Worm (Caenorhabditis elegans) whole organism, late embryonic: ENCODE results near the gene Y43F8B.17.

Source experiments
- C08G9.2 ChIP-seq: sonication (generic microtip); optimal IDR thresholded peaks from 2 replicates; lab custom pipeline; 2016; ENCODE audit warnings: mild to moderate bottlenecking, missing genetic modification characterization, moderate library complexity, missing compliant biosample characterization
- C38D4.7 ChIP-seq: fragments of 200-800 bp; sonication (Bioruptor generic); optimal IDR thresholded peaks from 2 replicates; lab custom pipeline; 2018; ENCODE audit warnings: mild to moderate bottlenecking, missing genetic modification characterization, moderate library complexity, missing compliant biosample characterization
- K02D7.2 ChIP-seq: sonication (generic microtip); optimal IDR thresholded peaks from 2 replicates; lab custom pipeline; 2017; ENCODE audit warnings: mild to moderate bottlenecking, missing genetic modification characterization, missing compliant biosample characterization
- K09A11.1 ChIP-seq: sonication (generic microtip); optimal IDR thresholded peaks from 2 replicates; lab custom pipeline; 2017; ENCODE audit warnings: antibody characterized with exemption, mild to moderate bottlenecking, missing genetic modification characterization, missing compliant biosample characterization; ENCODE audit not compliant: insufficient read depth
- T23F11.4 ChIP-seq: fragments of 200-800 bp; sonication (Bioruptor generic); optimal IDR thresholded peaks from 2 replicates; lab custom pipeline; 2018; ENCODE audit warnings: mild to moderate bottlenecking, missing genetic modification characterization, missing compliant biosample characterization
- ahr-1 ChIP-seq: sonication (generic microtip); optimal IDR thresholded peaks from 2 replicates; lab custom pipeline; 2016; ENCODE audit warnings: missing genetic modification characterization, missing compliant biosample characterization
- ama-1 ChIP-seq: fragments of 150-350 bp; optimal IDR thresholded peaks from 2 replicates; lab custom pipeline; 2014
- ceh-14 ChIP-seq: sonication (generic microtip); optimal IDR thresholded peaks from 2 replicates; lab custom pipeline; 2016; ENCODE audit warnings: missing genotype, missing genetic modification characterization, missing compliant biosample characterization
- ceh-18 ChIP-seq: sonication (generic microtip); optimal IDR thresholded peaks from 2 replicates; lab custom pipeline; 2016; ENCODE audit warnings: missing genetic modification characterization, missing compliant biosample characterization
- ceh-2 ChIP-seq: sonication (generic microtip); optimal IDR thresholded peaks from 2 replicates; lab custom pipeline; 2016; ENCODE audit warnings: missing genotype, missing genetic modification characterization, missing compliant biosample characterization
- ceh-22 ChIP-seq: sonication (generic microtip); optimal IDR thresholded peaks from 2 replicates; lab custom pipeline; 2017; ENCODE audit warnings: missing biosample characterization, missing genetic modification characterization
- ceh-30 ChIP-seq: fragments of 150-350 bp; optimal IDR thresholded peaks from 2 replicates; lab custom pipeline; 2014; ENCODE audit warnings: missing biosample characterization, missing genetic modification characterization
- ceh-31 ChIP-seq: sonication (generic microtip); optimal IDR thresholded peaks from 2 replicates; lab custom pipeline; 2016; ENCODE audit warnings: missing genetic modification characterization, missing compliant biosample characterization
- ceh-45 ChIP-seq: fragments of 200-800 bp; sonication (Bioruptor generic); IDR thresholded peaks from 2 replicates; pipeline ENCODE4 v1.3.6; 2022; ENCODE audit warnings: missing genetic modification reagents, missing genetic modification characterization, missing compliant biosample characterization
- ceh-48 ChIP-seq: sonication (generic microtip); optimal IDR thresholded peaks from 2 replicates; lab custom pipeline; 2016; ENCODE audit warnings: missing genetic modification characterization, inconsistent platforms, missing compliant biosample characterization
- ceh-6 ChIP-seq: fragments of 200-800 bp; sonication (Bioruptor generic); optimal IDR thresholded peaks from 2 replicates; lab custom pipeline; 2018; ENCODE audit warnings: mild to moderate bottlenecking, missing genetic modification characterization, missing compliant biosample characterization
- ceh-9 ChIP-seq: sonication (generic microtip); optimal IDR thresholded peaks from 2 replicates; lab custom pipeline; 2016; ENCODE audit warnings: mild to moderate bottlenecking, missing genetic modification characterization, inconsistent platforms, missing compliant biosample characterization
- che-1 ChIP-seq: sonication (generic microtip); optimal IDR thresholded peaks from 2 replicates; lab custom pipeline; 2016; ENCODE audit warnings: mild to moderate bottlenecking, missing genetic modification characterization, missing compliant biosample characterization
- dmd-4 ChIP-seq: sonication (generic microtip); optimal IDR thresholded peaks from 2 replicates; lab custom pipeline; 2016; ENCODE audit warnings: borderline replicate concordance, missing genetic modification characterization, missing compliant biosample characterization
- dve-1 ChIP-seq: sonication (generic microtip); optimal IDR thresholded peaks from 2 replicates; lab custom pipeline; 2017; ENCODE audit warnings: antibody characterized with exemption, mild to moderate bottlenecking, missing genetic modification characterization, missing compliant biosample characterization
- elt-2 ChIP-seq: sonication (generic microtip); optimal IDR thresholded peaks from 2 replicates; lab custom pipeline; 2016; ENCODE audit warnings: missing genetic modification reagents, missing genetic modification characterization, missing compliant biosample characterization
- elt-4 ChIP-seq: sonication (generic microtip); optimal IDR thresholded peaks from 2 replicates; lab custom pipeline; 2016; ENCODE audit warnings: missing genetic modification characterization, missing compliant biosample characterization
- ets-4 ChIP-seq: sonication (generic microtip); optimal IDR thresholded peaks from 2 replicates; lab custom pipeline; 2016; ENCODE audit warnings: missing genetic modification characterization, missing compliant biosample characterization
- eyg-1 ChIP-seq: sonication (generic microtip); optimal IDR thresholded peaks from 2 replicates; lab custom pipeline; 2016; ENCODE audit warnings: missing genotype, missing genetic modification characterization, missing compliant biosample characterization
- fkh-10 ChIP-seq: fragments of 150-350 bp; optimal IDR thresholded peaks from 2 replicates; lab custom pipeline; 2014; ENCODE audit warnings: missing biosample characterization, missing genetic modification reagents, missing genetic modification characterization
- gmeb-2 ChIP-seq: sonication (generic microtip); optimal IDR thresholded peaks from 2 replicates; lab custom pipeline; 2016; ENCODE audit warnings: missing genetic modification characterization, inconsistent platforms, missing compliant biosample characterization
- hlh-13 ChIP-seq: fragments of 200-800 bp; sonication (Bioruptor generic); optimal IDR thresholded peaks from 2 replicates; lab custom pipeline; 2018; ENCODE audit warnings: mild to moderate bottlenecking, missing genetic modification characterization, missing compliant biosample characterization
- hlh-15 ChIP-seq: sonication (generic microtip); optimal IDR thresholded peaks from 2 replicates; lab custom pipeline; 2016; ENCODE audit warnings: missing genetic modification characterization, missing compliant biosample characterization
- hlh-6 ChIP-seq: sonication (generic microtip); optimal IDR thresholded peaks from 2 replicates; lab custom pipeline; 2016; ENCODE audit warnings: missing genotype, missing genetic modification characterization, missing compliant biosample characterization
- hlh-8 ChIP-seq: sonication (generic microtip); optimal IDR thresholded peaks from 2 replicates; lab custom pipeline; 2016; ENCODE audit warnings: missing genotype, missing genetic modification characterization, missing compliant biosample characterization
- lim-6 ChIP-seq: sonication (generic microtip); optimal IDR thresholded peaks from 2 replicates; lab custom pipeline; 2016; ENCODE audit warnings: missing genetic modification characterization, missing compliant biosample characterization
- madf-2 ChIP-seq: sonication (generic microtip); optimal IDR thresholded peaks from 2 replicates; lab custom pipeline; 2017; ENCODE audit warnings: missing genetic modification characterization, missing compliant biosample characterization
- mec-3 ChIP-seq: sonication (generic microtip); optimal IDR thresholded peaks from 2 replicates; lab custom pipeline; 2016; ENCODE audit warnings: borderline replicate concordance, missing genetic modification characterization, missing compliant biosample characterization
- npax-4 ChIP-seq: sonication (generic microtip); optimal IDR thresholded peaks from 2 replicates; lab custom pipeline; 2016; ENCODE audit warnings: missing genetic modification characterization, missing compliant biosample characterization
- odd-2 ChIP-seq: sonication (generic microtip); optimal IDR thresholded peaks from 2 replicates; lab custom pipeline; 2017; ENCODE audit warnings: antibody characterized with exemption, mild to moderate bottlenecking, missing genetic modification characterization, missing compliant biosample characterization
- pag-3 ChIP-seq: sonication (generic microtip); optimal IDR thresholded peaks from 2 replicates; lab custom pipeline; 2016; ENCODE audit warnings: missing compliant biosample characterization, missing genetic modification characterization, borderline replicate concordance
- pax-1 ChIP-seq: fragments of 150-350 bp; optimal IDR thresholded peaks from 2 replicates; lab custom pipeline; 2014; ENCODE audit warnings: missing biosample characterization, missing genetic modification characterization
- pha-2 ChIP-seq: sonication (generic microtip); optimal IDR thresholded peaks from 2 replicates; lab custom pipeline; 2017; ENCODE audit warnings: mild to moderate bottlenecking, missing genetic modification characterization, missing compliant biosample characterization
- pha-4 ChIP-seq: fragments of 150-350 bp; optimal IDR thresholded peaks from 2 replicates; lab custom pipeline; 2018; ENCODE audit warnings: missing biosample characterization, missing genetic modification reagents, missing genetic modification characterization
- pqm-1 ChIP-seq: sonication (generic microtip); optimal IDR thresholded peaks from 2 replicates; lab custom pipeline; 2016; ENCODE audit warnings: missing genetic modification characterization, missing compliant biosample characterization
- pros-1 ChIP-seq: fragments of 150-350 bp; optimal IDR thresholded peaks from 2 replicates; lab custom pipeline; 2014; ENCODE audit warnings: missing biosample characterization, missing genetic modification reagents, missing genetic modification characterization
- sdc-2 ChIP-seq: sonication (generic microtip); optimal IDR thresholded peaks from 2 replicates; lab custom pipeline; 2016; ENCODE audit warnings: missing genotype, missing genetic modification characterization, missing compliant biosample characterization
- sox-2 ChIP-seq: fragments of 200-800 bp; sonication (Bioruptor generic); IDR thresholded peaks from 2 replicates; pipeline ENCODE4 v1.3.6; 2022; ENCODE audit warnings: missing genetic modification reagents, missing genetic modification characterization, missing compliant biosample characterization
- tbx-2 ChIP-seq: sonication (generic microtip); optimal IDR thresholded peaks from 2 replicates; lab custom pipeline; 2016; ENCODE audit warnings: missing genetic modification characterization, missing compliant biosample characterization
- tbx-7 ChIP-seq: sonication (generic microtip); optimal IDR thresholded peaks from 2 replicates; lab custom pipeline; 2016; ENCODE audit warnings: missing genotype, missing genetic modification characterization, missing compliant biosample characterization
- unc-3 ChIP-seq, 2 experiments: fragments of 200-800 bp in 1 of 2; sonication (Bioruptor generic) in 1 of 2; sonication (generic microtip) in 1 of 2; conservative IDR thresholded peaks in 1 of 2; optimal IDR thresholded peaks in 1 of 2; 2 replicates each; pipeline versions ENCODE4 v1.3.6 to Lab custom; 2016 to 2022; ENCODE audit warnings: missing compliant biosample characterization in 2 of 2, missing genetic modification characterization in 2 of 2, missing genetic modification reagents in 1 of 2
- unc-42 ChIP-seq: sonication (generic microtip); optimal IDR thresholded peaks from 2 replicates; lab custom pipeline; 2016; ENCODE audit warnings: missing genotype, missing genetic modification characterization, missing compliant biosample characterization
- unc-55 ChIP-seq: sonication (generic microtip); optimal IDR thresholded peaks from 2 replicates; lab custom pipeline; 2017; ENCODE audit warnings: missing biosample characterization, missing genetic modification reagents, missing genetic modification characterization
- ztf-16 ChIP-seq: sonication (generic microtip); optimal IDR thresholded peaks from 2 replicates; lab custom pipeline; 2017; ENCODE audit warnings: missing genetic modification characterization, missing compliant biosample characterization

Gene Y43F8B.17

DNA sequence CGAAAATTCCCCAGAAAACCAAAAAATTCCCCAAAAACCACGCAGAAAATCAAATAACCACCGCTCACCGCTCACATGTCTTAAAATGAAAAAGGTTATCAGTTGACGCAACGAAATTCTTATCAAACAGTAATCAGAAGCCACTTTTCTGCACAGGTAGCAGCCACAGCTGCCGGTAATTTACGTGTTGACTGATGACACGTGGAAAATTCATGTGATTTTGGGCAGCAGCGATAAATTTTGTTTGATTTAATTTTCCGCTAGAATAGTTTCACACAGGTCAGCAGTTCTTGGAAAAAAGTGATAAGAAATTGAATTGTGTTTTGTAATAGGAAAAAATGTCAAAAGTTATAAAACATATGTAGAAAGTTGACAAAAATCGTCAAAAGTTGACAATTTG is 43.0 kb downstream of the Y43F8B.17 start:
- TF ChIP-seq C38D4.7 (GFP tag; lab: Kevin White, UChicago) (no peak), elt-2 (tag; lab: Kevin White, UChicago) (peak; percentile 71)

DNA sequence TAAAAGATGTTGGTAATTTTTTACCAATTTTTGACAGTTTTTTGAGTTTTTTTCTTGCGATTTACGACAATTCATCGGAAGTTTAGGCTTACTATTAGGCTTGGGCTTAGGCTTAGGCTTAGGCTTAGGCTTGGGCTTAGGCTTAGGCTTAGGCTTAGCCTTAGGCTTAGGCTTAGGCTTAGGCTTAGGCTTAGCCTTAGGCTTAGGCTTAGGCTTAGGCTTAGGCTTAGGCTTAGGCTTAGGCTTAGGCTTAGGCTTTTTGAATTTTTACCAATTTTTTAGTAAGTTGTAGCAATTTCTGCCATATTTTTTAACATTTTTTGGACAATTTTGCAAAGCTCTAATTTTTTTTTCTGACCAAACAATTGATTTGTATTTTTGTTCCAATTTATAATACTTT is 44.0 kb downstream of the Y43F8B.17 start:
- peak; percentile 61 for TF ChIP-seq dve-1 (tag; lab: Kevin White, UChicago)

DNA sequence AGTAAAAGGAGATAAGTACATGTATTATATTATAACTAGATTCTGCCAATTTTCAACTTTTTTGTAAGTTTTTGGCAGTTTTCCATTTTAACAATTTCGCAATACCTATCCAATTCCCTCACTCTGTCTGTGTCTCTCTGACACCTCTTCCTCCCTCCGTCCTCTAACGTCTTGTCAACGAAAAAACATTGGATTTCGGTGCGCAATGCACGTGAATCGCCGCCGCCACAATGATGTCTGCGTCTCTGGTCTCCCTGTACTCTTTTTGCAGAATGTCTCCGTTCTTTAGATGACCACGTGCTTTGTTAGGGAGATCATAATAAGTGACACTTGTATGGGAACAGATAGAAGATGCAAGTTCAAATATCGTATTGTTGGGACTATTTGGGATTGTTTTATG is 44.6 kb downstream of the Y43F8B.17 start:
- peak; percentile 48 for TF ChIP-seq ceh-30 (tag; lab: Kevin White, UChicago)
- no peak for TF ChIP-seq mec-3 (tag; lab: Kevin White, UChicago)
- no peak for TF ChIP-seq ceh-9 (tag; lab: Kevin White, UChicago)
- TF ChIP-seq hlh-15 (tag; lab: Kevin White, UChicago) = no peak
- no peak for TF ChIP-seq lim-6 (tag; lab: Kevin White, UChicago)
- TF ChIP-seq ceh-18 (tag; lab: Kevin White, UChicago) = peak; percentile 62
- no peak for TF ChIP-seq pag-3 (tag; lab: Kevin White, UChicago)
- TF ChIP-seq C08G9.2 (tag; lab: Kevin White, UChicago) = no peak
- no peak for TF ChIP-seq elt-4 (tag; lab: Kevin White, UChicago)
- TF ChIP-seq hlh-13 (GFP tag; lab: Kevin White, UChicago) = no peak
- no peak for TF ChIP-seq ahr-1 (tag; lab: Kevin White, UChicago)
- peak; percentile 47; the same call in 1 of the 2 replicates for TF ChIP-seq unc-3 (GFP tag; conservative IDR thresholded peaks at IDR 0.05; lab: Robert Waterston, UW)
- TF ChIP-seq unc-3 (tag; optimal IDR thresholded peaks at IDR 0.05; lab: Kevin White, UChicago) = no peak
- no peak for TF ChIP-seq gmeb-2 (tag; lab: Kevin White, UChicago)
- TF ChIP-seq T23F11.4 (GFP tag; lab: Kevin White, UChicago) = no peak
- TF ChIP-seq C38D4.7 (GFP tag; lab: Kevin White, UChicago) = no peak
- no peak for TF ChIP-seq pha-4 (tag; lab: Kevin White, UChicago)
- TF ChIP-seq dve-1 (tag; lab: Kevin White, UChicago) = peak; percentile 17
- TF ChIP-seq elt-2 (tag; lab: Kevin White, UChicago) = peak; percentile 40
- TF ChIP-seq K02D7.2 = no peak
- peak; percentile 48 for TF ChIP-seq K09A11.1
- no peak for TF ChIP-seq eyg-1
- peak; percentile 84 for TF ChIP-seq tbx-2
- peak; percentile 77 for TF ChIP-seq pha-2
- peak; percentile 17 for TF ChIP-seq ets-4 (tag; lab: Kevin White, UChicago)
- peak; percentile 74 for TF ChIP-seq unc-42 (tag; lab: Kevin White, UChicago)
- TF ChIP-seq pqm-1 (tag; lab: Kevin White, UChicago) = no peak
- TF ChIP-seq sox-2 (GFP tag; lab: Robert Waterston, UW) = peak; percentile 8; the same call in 1 of the 2 replicates
- no peak for TF ChIP-seq sdc-2 (tag; lab: Kevin White, UChicago)
- TF ChIP-seq ztf-16 (tag; lab: Kevin White, UChicago) = no peak
- TF ChIP-seq pax-1 (tag; lab: Kevin White, UChicago) = peak; percentile 44
- peak; percentile 98 for TF ChIP-seq unc-55 (GFP tag; lab: Kevin White, UChicago)
- TF ChIP-seq tbx-7 (tag; lab: Kevin White, UChicago) = no peak
- no peak for TF ChIP-seq ceh-6 (GFP tag; lab: Kevin White, UChicago)
- no peak for TF ChIP-seq ceh-48 (tag; lab: Kevin White, UChicago)
- TF ChIP-seq ceh-31 (tag; lab: Kevin White, UChicago) = peak; percentile 68
- no peak for TF ChIP-seq ceh-2 (tag; lab: Kevin White, UChicago)
- TF ChIP-seq dmd-4 (tag; lab: Kevin White, UChicago) = no peak
- no peak for TF ChIP-seq che-1 (tag; lab: Kevin White, UChicago)
- TF ChIP-seq npax-4 (tag; lab: Kevin White, UChicago) = no peak
- no peak for TF ChIP-seq ceh-14 (tag; lab: Kevin White, UChicago)
- no peak for TF ChIP-seq ceh-22 (tag; lab: Kevin White, UChicago)
- no peak for TF ChIP-seq fkh-10 (GFP tag; lab: Kevin White, UChicago)
- TF ChIP-seq odd-2 = no peak
- TF ChIP-seq hlh-8 = no peak
- TF ChIP-seq hlh-6 (tag; lab: Kevin White, UChicago) = no peak
- no peak for TF ChIP-seq ama-1
- no peak for TF ChIP-seq madf-2 (tag; lab: Kevin White, UChicago)
- no peak for TF ChIP-seq ceh-45 (GFP tag; lab: Robert Waterston, UW)
- TF ChIP-seq pros-1 (tag; lab: Kevin White, UChicago) = no peak
